Fruit fly (Drosophila melanogaster) whole organism, embryonic: ENCODE results near the gene Gclc.
A peak's percentile ranks its signal among the peaks of the same experiment; 100 is the strongest.

ENCODE experiments used
- Atf-2 ChIP-seq: fragments of 200-800 bp; sonication (Bioruptor generic); optimal IDR thresholded peaks from 2 replicates; lab custom pipeline; 2016; ENCODE audit warnings: missing biosample characterization, missing genetic modification characterization
- Bdp1 ChIP-seq: fragments of 200-800 bp; sonication (Bioruptor generic); optimal IDR thresholded peaks from 3 replicates; lab custom pipeline; 2016; ENCODE audit warnings: missing biosample characterization, missing genetic modification characterization
- CG1024 ChIP-seq: fragments of 200-800 bp; sonication (Bioruptor generic); IDR thresholded peaks from 2 replicates; pipeline ENCODE4 v1.3.6; 2022; ENCODE audit warnings: missing biosample characterization, missing genetic modification characterization
- CG10274 ChIP-seq: fragments of 200-800 bp; sonication (Bioruptor generic); optimal IDR thresholded peaks from 3 replicates; lab custom pipeline; 2017; ENCODE audit warnings: missing biosample characterization, mild to moderate bottlenecking, missing genetic modification characterization
- CG10366 ChIP-seq: fragments of 200-800 bp; sonication (Bioruptor generic); IDR thresholded peaks from 2 replicates; pipeline ENCODE4 v1.3.6; 2022; ENCODE audit warnings: missing biosample characterization, missing genetic modification characterization
- CG10979 ChIP-seq: fragments of 200-800 bp; sonication (Bioruptor generic); optimal IDR thresholded peaks from 2 replicates; lab custom pipeline; 2018; ENCODE audit warnings: missing biosample characterization, mild to moderate bottlenecking, missing genetic modification characterization, moderate library complexity
- CG11093 ChIP-seq: fragments of 200-800 bp; sonication (Bioruptor generic); IDR thresholded peaks from 3 replicates; pipeline ENCODE4 v1.3.6; 2022; ENCODE audit warnings: missing biosample characterization, missing genetic modification characterization
- CG11456 ChIP-seq: fragments of 200-800 bp; sonication (Bioruptor generic); IDR thresholded peaks from 3 replicates; pipeline ENCODE4 v1.3.6; 2022; ENCODE audit warnings: missing biosample characterization, missing genetic modification characterization
- CG11723 ChIP-seq: fragments of 200-800 bp; sonication (Bioruptor generic); optimal IDR thresholded peaks from 2 replicates; lab custom pipeline; 2017; ENCODE audit warnings: missing biosample characterization, mild to moderate bottlenecking, missing genetic modification characterization
- CG12659 ChIP-seq: fragments of 200-800 bp; sonication (Bioruptor generic); optimal IDR thresholded peaks from 3 replicates; lab custom pipeline; 2017; ENCODE audit warnings: mild to moderate bottlenecking, missing biosample characterization, missing genetic modification reagents, missing genetic modification characterization
- CG13424 ChIP-seq: fragments of 200-800 bp; sonication (Bioruptor generic); optimal IDR thresholded peaks from 2 replicates; lab custom pipeline; 2019; ENCODE audit warnings: missing biosample characterization, mild to moderate bottlenecking, missing genetic modification characterization, moderate library complexity
- CG14441 ChIP-seq: fragments of 200-800 bp; sonication (Bioruptor generic); IDR thresholded peaks from 2 replicates; pipeline ENCODE4 v1.3.6; 2022; ENCODE audit warnings: missing biosample characterization, missing genetic modification characterization
- CG15269 ChIP-seq: fragments of 200-800 bp; sonication (Bioruptor generic); optimal IDR thresholded peaks from 2 replicates; lab custom pipeline; 2018; ENCODE audit warnings: missing biosample characterization, mild to moderate bottlenecking, missing genetic modification characterization, moderate library complexity
- CG17328 ChIP-seq: fragments of 200-800 bp; sonication (Bioruptor generic); IDR thresholded peaks from 2 replicates; pipeline ENCODE4 v1.3.6; 2022; ENCODE audit warnings: missing biosample characterization, missing genetic modification characterization
- CG17359 ChIP-seq: fragments of 200-800 bp; sonication (Bioruptor generic); optimal IDR thresholded peaks from 3 replicates; lab custom pipeline; 2018; ENCODE audit warnings: missing biosample characterization, mild to moderate bottlenecking, missing genetic modification characterization, moderate library complexity
- CG2199 ChIP-seq: fragments of 200-800 bp; sonication (Bioruptor generic); IDR thresholded peaks from 3 replicates; pipeline ENCODE4 v1.3.6; 2022; ENCODE audit warnings: missing biosample characterization, missing genetic modification characterization
- CG3065 ChIP-seq: fragments of 200-800 bp; sonication (Bioruptor generic); optimal IDR thresholded peaks from 2 replicates; lab custom pipeline; 2016; ENCODE audit warnings: missing biosample characterization, missing genetic modification characterization
- CG32532 ChIP-seq: fragments of 200-800 bp; sonication (Bioruptor generic); IDR thresholded peaks from 2 replicates; pipeline ENCODE4 v1.3.6; 2022; ENCODE audit warnings: missing biosample characterization, missing genetic modification characterization
- CG3407 ChIP-seq: fragments of 200-800 bp; sonication (Bioruptor generic); optimal IDR thresholded peaks from 2 replicates; lab custom pipeline; 2018; ENCODE audit warnings: missing biosample characterization, mild to moderate bottlenecking, missing genetic modification characterization
- CG34224 ChIP-seq: fragments of 200-800 bp; sonication (Bioruptor generic); IDR thresholded peaks from 3 replicates; pipeline ENCODE4 v1.3.6; 2022; ENCODE audit warnings: missing biosample characterization, missing genetic modification characterization; ENCODE audit not compliant: partially characterized antibody
- CG42726 ChIP-seq: fragments of 200-800 bp; sonication (Bioruptor generic); IDR thresholded peaks from 2 replicates; pipeline ENCODE4 v1.3.6; 2022; ENCODE audit warnings: missing biosample characterization, missing genetic modification characterization; ENCODE audit not compliant: partially characterized antibody
- CG4282 ChIP-seq: fragments of 200-800 bp; sonication (Bioruptor generic); optimal IDR thresholded peaks from 2 replicates; lab custom pipeline; 2016; ENCODE audit warnings: missing biosample characterization, missing genetic modification characterization
- CG5245 ChIP-seq: fragments of 200-800 bp; sonication (Bioruptor generic); optimal IDR thresholded peaks from 3 replicates; lab custom pipeline; 2016; ENCODE audit warnings: missing biosample characterization, missing genetic modification characterization
- CG8765 ChIP-seq: fragments of 200-800 bp; sonication (Bioruptor generic); IDR thresholded peaks from 2 replicates; pipeline ENCODE4 v1.3.6; 2022; ENCODE audit warnings: missing biosample characterization, missing genetic modification characterization
- Dip2 ChIP-seq: fragments of 200-800 bp; sonication (Bioruptor generic); IDR thresholded peaks from 2 replicates; pipeline ENCODE4 v1.3.6; 2022; ENCODE audit warnings: missing biosample characterization, missing genetic modification characterization
- Ets65A ChIP-seq: fragments of 200-800 bp; sonication (Bioruptor generic); peaks from one replicate; lab custom pipeline; 2016; ENCODE audit warnings: missing biosample characterization, missing genetic modification characterization
- Hsf ChIP-seq: fragments of 200-800 bp; sonication (Bioruptor generic); optimal IDR thresholded peaks from 3 replicates; lab custom pipeline; 2016; ENCODE audit warnings: missing biosample characterization, missing genetic modification characterization
- MBD-R2 ChIP-seq: fragments of 200-800 bp; sonication (Bioruptor generic); IDR thresholded peaks from 2 replicates; pipeline ENCODE4 v1.3.6; 2022; ENCODE audit warnings: missing biosample characterization, missing genetic modification characterization
- MTF-1 ChIP-seq: fragments of 200-800 bp; sonication (Bioruptor generic); optimal IDR thresholded peaks from 2 replicates; lab custom pipeline; 2018; ENCODE audit warnings: missing biosample characterization, mild to moderate bottlenecking, missing genetic modification characterization, borderline replicate concordance
- Meics ChIP-seq: fragments of 200-800 bp; sonication (Bioruptor generic); optimal IDR thresholded peaks from 2 replicates; lab custom pipeline; 2017; ENCODE audit warnings: missing biosample characterization, mild to moderate bottlenecking, missing genetic modification characterization
- NC2β ChIP-seq: fragments of 200-800 bp; sonication (Bioruptor generic); optimal IDR thresholded peaks from 2 replicates; lab custom pipeline; 2016; ENCODE audit warnings: missing biosample characterization, missing genetic modification characterization
- Ssrp ChIP-seq: fragments of 200-800 bp; sonication (Bioruptor generic); optimal IDR thresholded peaks from 2 replicates; lab custom pipeline; 2018; ENCODE audit warnings: missing biosample characterization, mild to moderate bottlenecking, missing genetic modification characterization, moderate library complexity
- Usf ChIP-seq: fragments of 200-800 bp; sonication (Bioruptor generic); optimal IDR thresholded peaks from 2 replicates; lab custom pipeline; 2017; ENCODE audit warnings: missing genotype, missing biosample characterization, missing genetic modification characterization
- bcd ChIP-seq: fragments of 200-800 bp; sonication (Bioruptor generic); optimal IDR thresholded peaks from 2 replicates; lab custom pipeline; 2017; ENCODE audit warnings: missing biosample characterization, mild to moderate bottlenecking, missing genetic modification characterization
- danr ChIP-seq: fragments of 200-800 bp; sonication (Bioruptor generic); IDR thresholded peaks from 2 replicates; pipeline ENCODE4 v1.3.6; 2022; ENCODE audit warnings: missing biosample characterization, missing genetic modification characterization
- gem ChIP-seq: fragments of 200-800 bp; sonication (Bioruptor generic); optimal IDR thresholded peaks from 2 replicates; lab custom pipeline; 2019; ENCODE audit warnings: missing biosample characterization, mild to moderate bottlenecking, missing genetic modification characterization, moderate library complexity
- gsb-n ChIP-seq: fragments of 200-800 bp; sonication (Bioruptor generic); optimal IDR thresholded peaks from 3 replicates; lab custom pipeline; 2018; ENCODE audit warnings: missing biosample characterization, mild to moderate bottlenecking, missing genetic modification characterization
- hb ChIP-seq: fragments of 200-800 bp; sonication (Bioruptor generic); IDR thresholded peaks from 3 replicates; pipeline ENCODE4 v1.3.6; 2022; ENCODE audit warnings: missing biosample characterization, missing genetic modification characterization; ENCODE audit not compliant: partially characterized antibody
- nmo ChIP-seq: fragments of 200-800 bp; sonication (Bioruptor generic); optimal IDR thresholded peaks from 2 replicates; lab custom pipeline; 2018; ENCODE audit warnings: missing biosample characterization, mild to moderate bottlenecking, missing genetic modification characterization, moderate library complexity
- nom ChIP-seq: fragments of 200-800 bp; sonication (Bioruptor generic); optimal IDR thresholded peaks from 2 replicates; lab custom pipeline; 2017; ENCODE audit warnings: missing biosample characterization, missing genetic modification characterization, mild to moderate bottlenecking, moderate library complexity, missing genetic modification reagents
- p53 ChIP-seq: fragments of 200-800 bp; sonication (Bioruptor generic); optimal IDR thresholded peaks from 2 replicates; lab custom pipeline; 2016; ENCODE audit warnings: missing biosample characterization, missing genetic modification characterization
- pfk ChIP-seq: fragments of 200-800 bp; sonication (Bioruptor generic); optimal IDR thresholded peaks from 2 replicates; lab custom pipeline; 2018; ENCODE audit warnings: missing biosample characterization, mild to moderate bottlenecking, missing genetic modification characterization, moderate library complexity
- sens-2 ChIP-seq: fragments of 200-800 bp; sonication (Bioruptor generic); IDR thresholded peaks from 2 replicates; pipeline ENCODE4 v1.3.6; 2022; ENCODE audit warnings: missing biosample characterization, missing genetic modification characterization
- sim ChIP-seq: fragments of 200-800 bp; sonication (Bioruptor generic); IDR thresholded peaks from 2 replicates; pipeline ENCODE4 v1.3.6; 2022; ENCODE audit warnings: missing biosample characterization, missing genetic modification characterization
- stc ChIP-seq: fragments of 200-800 bp; sonication (Bioruptor generic); IDR thresholded peaks from 2 replicates; pipeline ENCODE4 v1.3.6; 2022; ENCODE audit warnings: missing biosample characterization, missing genetic modification characterization
- stwl ChIP-seq: fragments of 200-800 bp; sonication (Bioruptor generic); optimal IDR thresholded peaks from 3 replicates; lab custom pipeline; 2018; ENCODE audit warnings: missing biosample characterization, mild to moderate bottlenecking, missing genetic modification characterization, moderate library complexity
- tll ChIP-seq, 2 experiments: fragments of 200-800 bp in 1 of 2; fragments of >200 bp in 1 of 2; sonication (Bioruptor generic) in 1 of 2; optimal IDR thresholded peaks; 2 replicates each; lab custom pipeline; 2017 to 2019; ENCODE audit warnings: missing biosample characterization in 2 of 2, missing genetic modification characterization in 2 of 2, mild to moderate bottlenecking in 1 of 2, moderate library complexity in 1 of 2
- trem ChIP-seq: fragments of 200-800 bp; optimal IDR thresholded peaks from 3 replicates; lab custom pipeline; 2019; ENCODE audit warnings: missing biosample characterization, mild to moderate bottlenecking, missing genetic modification characterization, moderate library complexity
- unc-4 ChIP-seq: fragments of 200-800 bp; sonication (Bioruptor generic); IDR thresholded peaks from 2 replicates; pipeline ENCODE4 v1.3.6; 2022; ENCODE audit warnings: missing biosample characterization, missing genetic modification characterization; ENCODE audit not compliant: partially characterized antibody
- zf30C ChIP-seq: fragments of 200-800 bp; sonication (Bioruptor generic); optimal IDR thresholded peaks from 3 replicates; lab custom pipeline; 2018; ENCODE audit warnings: missing biosample characterization, mild to moderate bottlenecking, missing genetic modification characterization

Gclc gene

DNA sequence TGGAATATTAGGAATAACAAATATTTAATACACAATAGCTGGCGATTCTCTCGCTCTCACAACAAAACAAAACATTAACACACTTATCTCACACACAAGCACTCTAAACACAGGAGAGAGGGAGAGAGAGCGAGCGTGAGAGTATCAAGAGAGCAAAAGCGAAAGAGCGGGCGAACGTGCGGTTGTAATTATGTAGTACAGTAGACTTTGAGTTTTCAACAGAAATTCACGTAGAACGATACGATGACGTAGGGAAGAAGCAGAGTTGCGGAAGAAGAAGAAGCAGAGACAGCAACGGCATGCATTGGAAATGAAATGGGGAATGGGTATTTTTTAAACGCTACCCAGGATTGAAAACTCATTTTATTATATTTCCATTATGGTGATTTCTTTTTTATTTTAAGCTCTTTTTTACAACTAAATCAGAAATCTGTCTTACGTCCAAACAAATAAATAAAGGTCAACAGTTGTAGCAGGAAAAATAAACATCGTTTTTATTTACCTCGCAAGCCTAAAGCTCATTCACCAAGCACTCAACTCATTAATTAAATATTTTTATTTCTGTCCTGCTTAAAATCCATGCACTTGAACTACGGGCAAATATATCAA, 58.0 kb downstream of the Gclc start (continued):
- no peak for TF ChIP-seq CG11093 (GFP tag; lab: Robert Waterston, UW)
- no peak for TF ChIP-seq sens-2 (GFP tag; lab: Robert Waterston, UW)
- no peak for TF ChIP-seq gsb-n
- TF ChIP-seq sim (GFP tag; lab: Robert Waterston, UW): no peak
- TF ChIP-seq CG3407: no peak
- TF ChIP-seq MTF-1 (GFP tag; lab: Kevin White, UChicago): no peak
- TF ChIP-seq CG12659 (GFP tag; lab: Kevin White, UChicago): no peak
- no peak for TF ChIP-seq CG2199
- no peak for TF ChIP-seq MBD-R2 (GFP tag; lab: Robert Waterston, UW)
- 0 out of 2 replicates have a peak, but pooled peaks have one; percentile 29 for TF ChIP-seq unc-4 (GFP tag; lab: Robert Waterston, UW)
- TF ChIP-seq Usf: no peak
- no peak for TF ChIP-seq CG8765 (GFP tag; lab: Robert Waterston, UW)
- TF ChIP-seq bcd (GFP tag; lab: Kevin White, UChicago): no peak
- TF ChIP-seq Bdp1: no peak
- TF ChIP-seq gem: peak; percentile 34
- TF ChIP-seq danr (GFP tag; lab: Robert Waterston, UW): no peak
- no peak for TF ChIP-seq p53 (GFP tag; lab: Kevin White, UChicago)
- TF ChIP-seq Dip2 (GFP tag; lab: Robert Waterston, UW): no peak
- TF ChIP-seq CG42726 (GFP tag; lab: Robert Waterston, UW): no peak
- TF ChIP-seq CG1024 (GFP tag; lab: Robert Waterston, UW): no peak
- TF ChIP-seq pfk (GFP tag; lab: Kevin White, UChicago): no peak
- TF ChIP-seq CG17359 (tag; lab: Kevin White, UChicago): no peak
- no peak for TF ChIP-seq Ets65A (GFP tag; lab: Kevin White, UChicago)
- TF ChIP-seq nom: peak; percentile 84
- no peak for TF ChIP-seq CG10366 (GFP tag; lab: Robert Waterston, UW)
- no peak for TF ChIP-seq CG4282
- TF ChIP-seq stc (GFP tag; lab: Robert Waterston, UW): no peak
- no peak for TF ChIP-seq CG10274 (GFP tag; lab: Kevin White, UChicago)
- no peak; the same call in 1 of the 2 replicates for TF ChIP-seq CG32532 (GFP tag; lab: Robert Waterston, UW)
- no peak for TF ChIP-seq stwl (tag; lab: Kevin White, UChicago)
- no peak for TF ChIP-seq zf30C (GFP tag; lab: Kevin White, UChicago)
- TF ChIP-seq CG11723 (GFP tag; lab: Kevin White, UChicago): no peak
- no peak for TF ChIP-seq nmo (GFP tag; lab: Kevin White, UChicago)
- TF ChIP-seq Hsf (GFP tag; lab: Kevin White, UChicago): no peak
- no peak for TF ChIP-seq Meics (GFP tag; lab: Kevin White, UChicago)
- no peak for TF ChIP-seq hb (GFP tag; lab: Robert Waterston, UW)
- no peak for TF ChIP-seq CG10979
- TF ChIP-seq Ssrp (tag; lab: Kevin White, UChicago): no peak
- TF ChIP-seq CG14441 (GFP tag; lab: Robert Waterston, UW): no peak
- no peak for TF ChIP-seq NC2β (GFP tag; lab: Kevin White, UChicago)
- TF ChIP-seq CG5245: no peak
- no peak for TF ChIP-seq CG15269 (tag; lab: Kevin White, UChicago)
- no peak for TF ChIP-seq CG13424 (tag; lab: Kevin White, UChicago)
- no peak for TF ChIP-seq Atf-2 (GFP tag; lab: Kevin White, UChicago)
- no peak for TF ChIP-seq CG11456 (GFP tag; lab: Robert Waterston, UW)
- peak; percentile 43; the same call in 2 of the 3 replicates for TF ChIP-seq CG34224
- TF ChIP-seq CG17328 (GFP tag; lab: Robert Waterston, UW): no peak
- no peak for TF ChIP-seq tll (GFP tag; optimal IDR thresholded peaks at IDR 0.05; lab: Kevin White, UChicago)
- TF ChIP-seq trem (tag; lab: Kevin White, UChicago): no peak
- TF ChIP-seq CG3065 (GFP tag; lab: Kevin White, UChicago): no peak
